Fruit fly (Drosophila melanogaster) whole organism, pupa: ENCODE results near the gene mbt.

Experiments
- CG10348 ChIP-seq: fragments of 200-800 bp; sonication (Bioruptor generic); IDR thresholded peaks from 2 replicates; pipeline ENCODE4 v1.3.6; 2022; ENCODE audit warnings: missing biosample characterization, missing genetic modification characterization
- CG12605 ChIP-seq: fragments of 200-800 bp; sonication (Bioruptor generic); IDR thresholded peaks from 2 replicates; pipeline ENCODE4 v1.3.6; 2022; ENCODE audit warnings: missing biosample characterization, missing genetic modification characterization
- CG13204 ChIP-seq: fragments of 200-800 bp; sonication (Bioruptor generic); optimal IDR thresholded peaks from 2 replicates; lab custom pipeline; 2018; ENCODE audit warnings: missing biosample characterization, mild to moderate bottlenecking, missing genetic modification characterization, moderate library complexity
- CG14655 ChIP-seq: fragments of 200-800 bp; sonication (Bioruptor generic); optimal IDR thresholded peaks from 3 replicates; lab custom pipeline; 2017; ENCODE audit warnings: mild to moderate bottlenecking, missing biosample characterization, missing genetic modification reagents, missing genetic modification characterization
- CG15710 ChIP-seq: fragments of 200-800 bp; sonication (Bioruptor generic); optimal IDR thresholded peaks from 2 replicates; lab custom pipeline; 2018; ENCODE audit warnings: missing biosample characterization, mild to moderate bottlenecking, missing genetic modification characterization, moderate library complexity
- CG17806 ChIP-seq: fragments of 200-800 bp; sonication (Bioruptor generic); optimal IDR thresholded peaks from 2 replicates; lab custom pipeline; 2018; ENCODE audit warnings: missing biosample characterization, mild to moderate bottlenecking, missing genetic modification characterization, moderate library complexity
- CG32121 ChIP-seq: fragments of 200-800 bp; sonication (Bioruptor generic); IDR thresholded peaks from 2 replicates; pipeline ENCODE4 v1.3.6; 2022; ENCODE audit warnings: missing biosample characterization, missing genetic modification characterization
- CG34367 ChIP-seq: fragments of 200-800 bp; sonication (Bioruptor generic); optimal IDR thresholded peaks from 2 replicates; lab custom pipeline; 2018; ENCODE audit warnings: missing biosample characterization, mild to moderate bottlenecking, missing genetic modification characterization
- CG4496 ChIP-seq: fragments of 200-800 bp; sonication (Bioruptor generic); IDR thresholded peaks from 3 replicates; pipeline ENCODE4 v1.3.6; 2022; ENCODE audit warnings: missing biosample characterization, missing genetic modification characterization
- CG8159 ChIP-seq: fragments of 200-800 bp; sonication (Bioruptor generic); optimal IDR thresholded peaks from 3 replicates; lab custom pipeline; 2018; ENCODE audit warnings: missing biosample characterization, mild to moderate bottlenecking, missing genetic modification characterization, moderate library complexity
- CG8301 ChIP-seq: fragments of 200-800 bp; sonication (Bioruptor generic); optimal IDR thresholded peaks from 2 replicates; lab custom pipeline; 2018; ENCODE audit warnings: missing biosample characterization, mild to moderate bottlenecking, missing genetic modification characterization
- CG9948 ChIP-seq: fragments of 200-800 bp; sonication (Bioruptor generic); optimal IDR thresholded peaks from 2 replicates; lab custom pipeline; 2018; ENCODE audit warnings: missing biosample characterization, mild to moderate bottlenecking, missing genetic modification characterization, moderate library complexity
- D1 ChIP-seq: fragments of 200-800 bp; sonication (Bioruptor generic); optimal IDR thresholded peaks from 2 replicates; lab custom pipeline; 2018; ENCODE audit warnings: missing biosample characterization, mild to moderate bottlenecking, missing genetic modification characterization, moderate library complexity
- EcR ChIP-seq: fragments of 200-800 bp; sonication (Bioruptor generic); optimal IDR thresholded peaks from 3 replicates; lab custom pipeline; 2019; ENCODE audit warnings: missing biosample characterization, missing genetic modification characterization, mild to moderate bottlenecking, moderate library complexity, missing genetic modification reagents
- Ets98B ChIP-seq: fragments of 200-800 bp; sonication (Bioruptor generic); IDR thresholded peaks from 2 replicates; pipeline ENCODE4 v1.3.6; 2022; ENCODE audit warnings: missing biosample characterization, missing genetic modification characterization
- Pif1A ChIP-seq: fragments of 200-800 bp; sonication (Bioruptor generic); optimal IDR thresholded peaks from 3 replicates; lab custom pipeline; 2016; ENCODE audit warnings: missing biosample characterization, missing genetic modification characterization
- Pif1B ChIP-seq: fragments of 200-800 bp; sonication (Bioruptor generic); optimal IDR thresholded peaks from 3 replicates; lab custom pipeline; 2016; ENCODE audit warnings: missing biosample characterization, missing genetic modification characterization
- Snoo ChIP-seq: fragments of 200-800 bp; sonication (Bioruptor generic); optimal IDR thresholded peaks from 3 replicates; lab custom pipeline; 2017; ENCODE audit warnings: missing biosample characterization, mild to moderate bottlenecking, missing genetic modification characterization, inconsistent platforms
- fd96Ca ChIP-seq: fragments of 200-800 bp; sonication (Bioruptor generic); IDR thresholded peaks from 3 replicates; pipeline ENCODE4 v1.3.6; 2022; ENCODE audit warnings: missing biosample characterization, missing genetic modification characterization
- gl ChIP-seq: fragments of 200-800 bp; sonication (Bioruptor generic); optimal IDR thresholded peaks from 2 replicates; lab custom pipeline; 2018; ENCODE audit warnings: missing biosample characterization, mild to moderate bottlenecking, missing genetic modification characterization
- rn ChIP-seq: fragments of 200-800 bp; sonication (Bioruptor generic); IDR thresholded peaks from 2 replicates; pipeline ENCODE4 v1.3.6; 2022; ENCODE audit warnings: missing biosample characterization, missing genetic modification characterization

Gene mbt

dm6 chrX:16637106-16637590 lies 26.7 kb downstream of the mbt start, which contains the start of gene Rok:
Gene Rok (minus strand): TSS chrX:16637414.
- TF ChIP-seq EcR (GFP tag; lab: Kevin White, UChicago) (peak; percentile 22), CG13204 (peak; percentile 41), CG14655 (GFP tag; lab: Kevin White, UChicago) (no peak)

- TF ChIP-seq fd96Ca (GFP tag; lab: Robert Waterston, UW) (no peak; the same call in 2 of the 3 replicates), CG9948 (tag; lab: Kevin White, UChicago) (peak; percentile 14), Ets98B (peak; percentile 24), CG14655 (GFP tag; lab: Kevin White, UChicago) (peak; percentile 54), CG15710 (tag; lab: Kevin White, UChicago) (peak; percentile 38), CG12605 (GFP tag; lab: Robert Waterston, UW) (0 out of 2 replicates have a peak, but pooled peaks have one; percentile 35), CG10348 (GFP tag; lab: Robert Waterston, UW) (no peak), CG4496 (peak; percentile 85), CG32121 (GFP tag; lab: Robert Waterston, UW) (no peak), rn (GFP tag; lab: Robert Waterston, UW) (peak; percentile 57), Pif1A (GFP tag; lab: Kevin White, UChicago) (peak; percentile 64), CG8159 (tag; lab: Kevin White, UChicago) (peak; percentile 46), CG17806 (tag; lab: Kevin White, UChicago) (no peak), gl (tag; lab: Kevin White, UChicago) (peak; percentile 41), CG34367 (tag; lab: Kevin White, UChicago) (peak; percentile 70), Snoo (tag; lab: Kevin White, UChicago) (peak; percentile 83), Pif1B (GFP tag; lab: Kevin White, UChicago) (peak; percentile 65), CG13204 (peak; percentile 59), CG8301 (peak; percentile 15), D1 (tag; lab: Kevin White, UChicago) (no peak), EcR (GFP tag; lab: Kevin White, UChicago) (no peak)
- TF ChIP-seq, all 21 proteins: peak for 15
Observed at dm6 chrX:16637594-16638485, 27.4 kb downstream of the mbt start, which contains the start of gene RpS19a. Gene RpS19a (plus strand): TSS chrX:16637894.

dm6 chrX:16640260-16641100 lies 30.0 kb downstream of the mbt start, which contains the start of the genes SNRPG and mthl1:
Gene SNRPG (minus strand): TSS chrX:16640419.
Gene mthl1 (plus strand): TSS chrX:16640968.
- peak; percentile 83 for TF ChIP-seq CG12605 (GFP tag; lab: Robert Waterston, UW)
- TF ChIP-seq CG32121 (GFP tag; lab: Robert Waterston, UW) = peak; percentile 90
- peak; percentile 72 for TF ChIP-seq Pif1A (GFP tag; lab: Kevin White, UChicago)
- TF ChIP-seq CG8159 (tag; lab: Kevin White, UChicago) = peak; percentile 71
- peak; percentile 71 for TF ChIP-seq CG34367 (tag; lab: Kevin White, UChicago)
- TF ChIP-seq CG4496 = peak; percentile 98
- TF ChIP-seq Pif1B (GFP tag; lab: Kevin White, UChicago) = peak; percentile 38
- TF ChIP-seq rn (GFP tag; lab: Robert Waterston, UW) = peak; percentile 88
- TF ChIP-seq gl (tag; lab: Kevin White, UChicago) = no peak
- TF ChIP-seq EcR (GFP tag; lab: Kevin White, UChicago) = peak; percentile 18
- TF ChIP-seq CG8301 = peak; percentile 72
- peak; percentile 91 for TF ChIP-seq fd96Ca (GFP tag; lab: Robert Waterston, UW)
- TF ChIP-seq CG10348 (GFP tag; lab: Robert Waterston, UW) = peak; percentile 74
- TF ChIP-seq CG17806 (tag; lab: Kevin White, UChicago) = peak; percentile 79
- TF ChIP-seq Ets98B = peak; percentile 92
- peak; percentile 71 for TF ChIP-seq CG9948 (tag; lab: Kevin White, UChicago)
- TF ChIP-seq CG15710 (tag; lab: Kevin White, UChicago) = peak; percentile 79
- TF ChIP-seq CG14655 (GFP tag; lab: Kevin White, UChicago) = peak; percentile 83
- no peak for TF ChIP-seq Snoo (tag; lab: Kevin White, UChicago)
- no peak for TF ChIP-seq CG13204
- no peak for TF ChIP-seq D1 (tag; lab: Kevin White, UChicago)

- TF ChIP-seq gl (tag; lab: Kevin White, UChicago) (no peak), CG8159 (tag; lab: Kevin White, UChicago) (no peak), CG32121 (GFP tag; lab: Robert Waterston, UW) (no peak), CG4496 (no peak), D1 (tag; lab: Kevin White, UChicago) (no peak), CG8301 (no peak), CG13204 (no peak), CG34367 (tag; lab: Kevin White, UChicago) (no peak), CG9948 (tag; lab: Kevin White, UChicago) (no peak), EcR (GFP tag; lab: Kevin White, UChicago) (no peak), Ets98B (no peak)
Observed at dm6 chrX:16641101-16641420, 30.6 kb downstream of the mbt start.
